Worm (Caenorhabditis elegans) whole organism, L4 larva: ENCODE data around the gene rib-2.

Source experiments
- F26F4.8 ChIP-seq: fragments of 200-800 bp; sonication (Bioruptor generic); conservative IDR thresholded peaks from 2 replicates; pipeline ENCODE4 v1.3.6; 2022; ENCODE audit warnings: missing genetic modification characterization, missing compliant biosample characterization
- F49E8.2 ChIP-seq: sonication (generic microtip); optimal IDR thresholded peaks from 2 replicates; lab custom pipeline; 2016; ENCODE audit warnings: missing compliant biosample characterization, mild to moderate bottlenecking, missing genetic modification characterization, borderline replicate concordance
- T20F7.1 ChIP-seq: fragments of 200-800 bp; sonication (Bioruptor generic); optimal IDR thresholded peaks from 2 replicates; lab custom pipeline; 2018; ENCODE audit warnings: mild to moderate bottlenecking, missing genetic modification characterization, missing compliant biosample characterization
- T26A8.4 ChIP-seq: fragments of 200-800 bp; sonication (Bioruptor generic); IDR thresholded peaks from 2 replicates; pipeline ENCODE4 v1.3.6; 2022; ENCODE audit warnings: missing genetic modification characterization, missing compliant biosample characterization
- Y105C5A.15 ChIP-seq: fragments of 200-800 bp; sonication (Bioruptor generic); IDR thresholded peaks from 2 replicates; pipeline ENCODE4 v1.3.6; 2022; ENCODE audit warnings: missing genetic modification characterization, missing compliant biosample characterization
- Y48G9A.11 ChIP-seq: fragments of 200-800 bp; sonication (Bioruptor generic); IDR thresholded peaks from 2 replicates; pipeline ENCODE4 v1.3.6; 2022; ENCODE audit warnings: missing genetic modification reagents, missing genetic modification characterization, missing compliant biosample characterization
- Y75B8A.6 ChIP-seq: fragments of 200-800 bp; sonication (Bioruptor generic); IDR thresholded peaks from 2 replicates; pipeline ENCODE4 v1.3.6; 2022; ENCODE audit warnings: missing genetic modification reagents, missing genetic modification characterization, missing compliant biosample characterization
- attf-4 ChIP-seq: sonication (generic microtip); optimal IDR thresholded peaks from 3 replicates; lab custom pipeline; 2017; ENCODE audit warnings: missing biosample characterization, missing genetic modification characterization
- ceh-20 ChIP-seq: fragments of 200-800 bp; sonication (Bioruptor generic); IDR thresholded peaks from 2 replicates; pipeline ENCODE4 v1.3.6; 2022; ENCODE audit warnings: missing genetic modification reagents, missing genetic modification characterization, missing compliant biosample characterization
- ceh-28 ChIP-seq: fragments of 150-350 bp; optimal IDR thresholded peaks from 2 replicates; lab custom pipeline; 2014; ENCODE audit warnings: missing biosample characterization, missing genetic modification reagents, missing genetic modification characterization
- ceh-32 ChIP-seq: sonication (generic microtip); optimal IDR thresholded peaks from 2 replicates; lab custom pipeline; 2016; ENCODE audit warnings: mild to moderate bottlenecking, missing genetic modification characterization, missing compliant biosample characterization; ENCODE audit not compliant: poor library complexity
- ceh-44 ChIP-seq: fragments of 200-800 bp; sonication (Bioruptor generic); IDR thresholded peaks from 2 replicates; pipeline ENCODE4 v1.3.6; 2022; ENCODE audit warnings: missing genetic modification reagents, missing genetic modification characterization, missing compliant biosample characterization
- cey-2 ChIP-seq: sonication (generic microtip); optimal IDR thresholded peaks from 3 replicates; lab custom pipeline; 2017; ENCODE audit warnings: missing genetic modification characterization, mild to moderate bottlenecking, missing compliant biosample characterization, antibody characterized with exemption, borderline replicate concordance; ENCODE audit not compliant: insufficient read depth
- ctbp-1 ChIP-seq: fragments of 200-800 bp; sonication (Bioruptor generic); IDR thresholded peaks from 2 replicates; pipeline ENCODE4 v1.3.6; 2022; ENCODE audit warnings: missing genetic modification reagents, missing genetic modification characterization, missing compliant biosample characterization
- daf-12 ChIP-seq: fragments of 150-350 bp; optimal IDR thresholded peaks from 2 replicates; lab custom pipeline; 2014; ENCODE audit warnings: missing biosample characterization, missing genetic modification reagents, missing genetic modification characterization
- daf-16 ChIP-seq, 3 experiments: sonication (generic microtip); optimal IDR thresholded peaks; 2 replicates each; lab custom pipeline; 2016 to 2017; ENCODE audit warnings: missing genetic modification characterization in 3 of 3, missing genetic modification reagents in 3 of 3, mild to moderate bottlenecking in 2 of 3, missing compliant biosample characterization in 2 of 3, missing biosample characterization in 1 of 3, moderate library complexity in 1 of 3
- daf-8 ChIP-seq: fragments of 200-800 bp; sonication (Bioruptor generic); IDR thresholded peaks from 2 replicates; pipeline ENCODE4 v1.3.6; 2022; ENCODE audit warnings: missing genetic modification characterization, missing compliant biosample characterization
- dmd-6 ChIP-seq: fragments of 200-800 bp; sonication (Bioruptor generic); IDR thresholded peaks from 2 replicates; pipeline ENCODE4 v1.3.6; 2022; ENCODE audit warnings: missing genetic modification reagents, missing genetic modification characterization, missing compliant biosample characterization
- egl-43 ChIP-seq: fragments of 200-800 bp; sonication (Bioruptor generic); IDR thresholded peaks from 2 replicates; pipeline ENCODE4 v1.3.6; 2022; ENCODE audit warnings: missing genetic modification reagents, missing genetic modification characterization, missing compliant biosample characterization
- fkh-10 ChIP-seq: fragments of 150-350 bp; optimal IDR thresholded peaks from 2 replicates; lab custom pipeline; 2014; ENCODE audit warnings: missing biosample characterization, missing genetic modification reagents, missing genetic modification characterization
- hlh-11 ChIP-seq: fragments of 200-800 bp; sonication (Bioruptor generic); optimal IDR thresholded peaks from 2 replicates; lab custom pipeline; 2018; ENCODE audit warnings: mild to moderate bottlenecking, missing genetic modification characterization, missing compliant biosample characterization
- hlh-30 ChIP-seq: sonication (generic microtip); optimal IDR thresholded peaks from 2 replicates; lab custom pipeline; 2017; ENCODE audit warnings: antibody characterized with exemption, mild to moderate bottlenecking, missing genetic modification characterization, missing compliant biosample characterization; ENCODE audit not compliant: insufficient read depth
- lim-7 ChIP-seq: fragments of 200-800 bp; sonication (Bioruptor generic); IDR thresholded peaks from 2 replicates; pipeline ENCODE4 v1.3.6; 2022; ENCODE audit warnings: missing genetic modification characterization, missing compliant biosample characterization
- lin-38 ChIP-seq: fragments of 200-800 bp; sonication (Bioruptor generic); IDR thresholded peaks from 2 replicates; pipeline ENCODE4 v1.3.6; 2022; ENCODE audit warnings: missing genetic modification reagents, missing genetic modification characterization, missing compliant biosample characterization
- lir-3 ChIP-seq: sonication (generic microtip); optimal IDR thresholded peaks from 2 replicates; lab custom pipeline; 2016; ENCODE audit warnings: mild to moderate bottlenecking, missing genetic modification characterization, missing compliant biosample characterization
- madf-5 ChIP-seq, 2 experiments: fragments of 200-800 bp; sonication (Bioruptor generic); IDR thresholded peaks; 2 replicates each; pipeline ENCODE4 v1.3.6; 2022; ENCODE audit warnings: missing compliant biosample characterization in 2 of 2, missing genetic modification characterization in 2 of 2
- mdt-29 ChIP-seq: fragments of 200-800 bp; sonication (Bioruptor generic); IDR thresholded peaks from 2 replicates; pipeline ENCODE4 v1.3.6; 2022; ENCODE audit warnings: missing genetic modification reagents, missing genetic modification characterization, missing compliant biosample characterization
- mep-1 ChIP-seq: fragments of 150-350 bp; sonication (generic microtip); optimal IDR thresholded peaks from 3 replicates; lab custom pipeline; 2014; ENCODE audit warnings: missing biosample characterization, missing genetic modification characterization
- mes-2 ChIP-seq: sonication (generic microtip); optimal IDR thresholded peaks from 2 replicates; lab custom pipeline; 2016; ENCODE audit warnings: missing genotype, mild to moderate bottlenecking, missing genetic modification characterization, missing compliant biosample characterization; ENCODE audit not compliant: poor library complexity, severe bottlenecking
- mxl-2 ChIP-seq: fragments of 200-800 bp; sonication (Bioruptor generic); conservative IDR thresholded peaks from 2 replicates; pipeline ENCODE4 v1.3.6; 2022; ENCODE audit warnings: missing genetic modification reagents, missing genetic modification characterization, missing compliant biosample characterization
- mxl-3 ChIP-seq: fragments of 200-800 bp; sonication (Bioruptor generic); optimal IDR thresholded peaks from 2 replicates; lab custom pipeline; 2018; ENCODE audit warnings: mild to moderate bottlenecking, missing genetic modification characterization, missing compliant biosample characterization
- nhr-10 ChIP-seq: fragments of 150-350 bp; optimal IDR thresholded peaks from 2 replicates; lab custom pipeline; 2014; ENCODE audit warnings: missing biosample characterization, missing genetic modification characterization
- nhr-111 ChIP-seq: fragments of 200-800 bp; sonication (Bioruptor generic); optimal IDR thresholded peaks from 2 replicates; lab custom pipeline; 2018; ENCODE audit warnings: mild to moderate bottlenecking, missing genetic modification characterization, missing compliant biosample characterization
- nhr-25 ChIP-seq: sonication (generic microtip); optimal IDR thresholded peaks from 2 replicates; lab custom pipeline; 2017; ENCODE audit warnings: missing genetic modification characterization, mild to moderate bottlenecking, missing compliant biosample characterization, antibody characterized with exemption, moderate library complexity, borderline replicate concordance; ENCODE audit not compliant: insufficient read depth
- nhr-48 ChIP-seq: sonication (generic microtip); optimal IDR thresholded peaks from 2 replicates; lab custom pipeline; 2016; ENCODE audit warnings: mild to moderate bottlenecking, missing genetic modification characterization, missing compliant biosample characterization
- pha-4 ChIP-seq, 2 experiments: fragments of 150-350 bp in 1 of 2; fragments of 200-800 bp in 1 of 2; sonication (Bioruptor generic) in 1 of 2; IDR thresholded peaks in 1 of 2; optimal IDR thresholded peaks in 1 of 2; 2 replicates each; pipeline versions ENCODE4 v1.3.6 to Lab custom; 2014 to 2022; ENCODE audit warnings: missing genetic modification characterization in 2 of 2, missing genetic modification reagents in 2 of 2, missing biosample characterization in 1 of 2, missing compliant biosample characterization in 1 of 2
- sdz-12 ChIP-seq: fragments of 200-800 bp; sonication (Bioruptor generic); optimal IDR thresholded peaks from 2 replicates; lab custom pipeline; 2018; ENCODE audit warnings: mild to moderate bottlenecking, missing genetic modification characterization, missing compliant biosample characterization
- set-16 ChIP-seq: fragments of 200-800 bp; sonication (Bioruptor generic); IDR thresholded peaks from 2 replicates; pipeline ENCODE4 v1.3.6; 2022; ENCODE audit warnings: missing genetic modification reagents, missing genetic modification characterization, missing compliant biosample characterization
- skn-1 ChIP-seq: fragments of 150-350 bp; optimal IDR thresholded peaks from 2 replicates; lab custom pipeline; 2014; ENCODE audit warnings: missing biosample characterization, missing genetic modification characterization
- snpc-1.2 ChIP-seq: fragments of 200-800 bp; sonication (Bioruptor generic); IDR thresholded peaks from 2 replicates; pipeline ENCODE4 v1.3.6; 2022; ENCODE audit warnings: missing genetic modification reagents, missing genetic modification characterization, missing compliant biosample characterization
- tag-97 ChIP-seq: fragments of 200-800 bp; sonication (Bioruptor generic); IDR thresholded peaks from 2 replicates; pipeline ENCODE4 v1.3.6; 2022; ENCODE audit warnings: missing genetic modification characterization, missing compliant biosample characterization
- unc-39 ChIP-seq: sonication (generic microtip); optimal IDR thresholded peaks from 2 replicates; lab custom pipeline; 2017; ENCODE audit warnings: missing biosample characterization, missing genetic modification characterization
- unc-62 ChIP-seq, 3 experiments: fragments of 150-350 bp in 1 of 3; sonication (generic microtip); optimal IDR thresholded peaks in 2 of 3; peaks in 1 of 3; 1 replicate in 1 of 3; 2 replicates in 2 of 3; lab custom pipeline; 2014 to 2017; ENCODE audit warnings: missing biosample characterization in 3 of 3, missing genetic modification characterization in 3 of 3, missing genetic modification reagents in 3 of 3, missing genotype in 1 of 3
- zag-1 ChIP-seq: fragments of 150-350 bp; optimal IDR thresholded peaks from 2 replicates; lab custom pipeline; 2014; ENCODE audit warnings: missing biosample characterization, missing genetic modification characterization
- zfp-2 ChIP-seq: sonication (generic microtip); optimal IDR thresholded peaks from 2 replicates; lab custom pipeline; 2016; ENCODE audit warnings: mild to moderate bottlenecking, missing genetic modification characterization, missing compliant biosample characterization

Gene rib-2

DNA sequence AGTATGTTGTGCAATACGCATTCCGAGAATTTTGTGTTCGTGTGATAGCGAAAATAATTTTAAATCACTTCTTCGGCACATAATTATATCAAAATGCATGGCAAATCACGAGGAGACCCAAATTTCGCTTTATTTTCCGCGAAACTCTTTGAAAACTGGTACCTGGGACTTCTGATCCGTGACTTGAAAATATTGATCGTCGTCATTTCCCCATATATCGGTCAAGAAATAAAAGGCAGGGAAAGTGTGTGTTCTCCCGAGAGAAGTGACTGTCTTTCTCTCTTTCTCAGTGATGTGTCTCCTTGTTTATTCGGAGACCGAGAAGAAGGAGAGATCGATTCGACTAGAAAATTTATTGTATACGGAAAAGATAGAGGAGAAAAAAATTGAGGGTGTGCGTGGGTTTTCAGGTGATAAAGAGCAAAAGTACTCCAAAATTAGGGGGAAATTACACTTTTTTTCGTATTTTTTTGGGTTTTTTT is 31.4 kb upstream of the rib-2 start, which contains the start of gene W09D10.5 (continued):
- TF ChIP-seq cey-2 (tag; lab: Kevin White, UChicago) (no peak), daf-12 (tag; lab: Kevin White, UChicago) (no peak), zag-1 (tag; lab: Kevin White, UChicago) (no peak), lir-3 (tag; lab: Kevin White, UChicago) (no peak), pha-4 (GFP tag; IDR thresholded peaks at IDR 0.05; lab: Robert Waterston, UW) (0 out of 2 replicates have a peak, but pooled peaks have one; percentile 44), pha-4 (tag; optimal IDR thresholded peaks at IDR 0.05; lab: Kevin White, UChicago) (no peak), dmd-6 (GFP tag; lab: Robert Waterston, UW) (peak; percentile 51; the same call in 1 of the 2 replicates), ceh-20 (no peak), mxl-2 (GFP tag; lab: Robert Waterston, UW) (no peak), daf-16 (GFP tag; optimal IDR thresholded peaks at IDR 0.05; lab: Kevin White, UChicago) (no peak), daf-16 (tag; optimal IDR thresholded peaks at IDR 0.05; lab: Kevin White, UChicago) (peak; percentile 79), snpc-1.2 (GFP tag; lab: Robert Waterston, UW) (peak; percentile 59; the same call in 1 of the 2 replicates), nhr-111 (GFP tag; lab: Kevin White, UChicago) (no peak), hlh-11 (peak; percentile 57), skn-1 (tag; lab: Kevin White, UChicago) (no peak), unc-39 (tag; lab: Kevin White, UChicago) (no peak), zfp-2 (tag; lab: Kevin White, UChicago) (no peak), T20F7.1 (GFP tag; lab: Kevin White, UChicago) (no peak), egl-43 (GFP tag; lab: Robert Waterston, UW) (no peak), ceh-44 (GFP tag; lab: Robert Waterston, UW) (no peak), ceh-28 (tag; lab: Kevin White, UChicago) (no peak), madf-5 (GFP tag; IDR thresholded peaks at IDR 0.05; lab: Robert Waterston, UW) (peak in 1 of 2 experiments; percentile 85; a peak in 1 of 4 replicates), nhr-25 (no peak), F26F4.8 (GFP tag; lab: Robert Waterston, UW) (peak; percentile 56; the same call in 1 of the 2 replicates), daf-8 (GFP tag; lab: Robert Waterston, UW) (no peak), fkh-10 (no peak), T26A8.4 (GFP tag; lab: Robert Waterston, UW) (peak; percentile 55), set-16 (GFP tag; lab: Robert Waterston, UW) (no peak)

DNA sequence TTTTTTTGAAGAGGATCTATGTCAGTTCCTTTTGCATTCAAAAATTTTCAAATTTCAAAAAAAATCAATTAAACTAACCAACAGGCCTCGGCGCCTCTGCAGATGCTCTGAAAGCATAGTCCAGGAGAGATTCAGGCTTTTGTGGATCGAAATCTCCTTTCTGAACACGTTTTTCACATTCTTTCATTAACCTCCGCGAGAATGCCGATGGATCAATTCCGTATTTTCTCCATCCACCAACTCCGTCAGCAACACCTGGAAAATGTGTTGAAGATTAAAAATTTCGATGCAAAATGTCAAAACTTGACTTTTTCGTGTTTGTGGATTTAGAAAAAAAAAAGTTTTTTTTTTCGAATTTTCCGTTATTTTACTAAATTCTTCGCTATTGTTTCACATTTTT is 28.1 kb upstream of the rib-2 start:
- TF ChIP-seq ceh-44 (GFP tag; lab: Robert Waterston, UW) = no peak
- no peak for TF ChIP-seq F26F4.8 (GFP tag; lab: Robert Waterston, UW)
- no peak for TF ChIP-seq nhr-25
- TF ChIP-seq mxl-3 = no peak
- no peak for TF ChIP-seq nhr-48 (tag; lab: Kevin White, UChicago)
- no peak for TF ChIP-seq Y75B8A.6 (GFP tag; lab: Robert Waterston, UW)
- TF ChIP-seq F49E8.2 (tag; lab: Kevin White, UChicago) = no peak
- TF ChIP-seq unc-62 (GFP tag; optimal IDR thresholded peaks at IDR 0.05 in 1 of 2; lab: Kevin White, UChicago) = no peak
- TF ChIP-seq unc-62 (tag; optimal IDR thresholded peaks at IDR 0.05; lab: Kevin White, UChicago) = no peak
- peak; percentile 29; the same call in 1 of the 2 replicates for TF ChIP-seq T26A8.4 (GFP tag; lab: Robert Waterston, UW)
- TF ChIP-seq unc-39 (tag; lab: Kevin White, UChicago) = no peak
- no peak for TF ChIP-seq mes-2 (tag; lab: Kevin White, UChicago)
- no peak for TF ChIP-seq hlh-30 (tag; lab: Kevin White, UChicago)
- no peak for TF ChIP-seq Y105C5A.15
- no peak for TF ChIP-seq Y48G9A.11 (GFP tag; lab: Robert Waterston, UW)
- peak; percentile 44; the same call in 1 of the 2 replicates for TF ChIP-seq egl-43 (GFP tag; lab: Robert Waterston, UW)
- no peak for TF ChIP-seq lin-38 (GFP tag; lab: Robert Waterston, UW)
- TF ChIP-seq daf-16 (GFP tag; optimal IDR thresholded peaks at IDR 0.05; lab: Kevin White, UChicago) = no peak
- TF ChIP-seq daf-16 (tag; optimal IDR thresholded peaks at IDR 0.05; lab: Kevin White, UChicago) = no peak
- no peak for TF ChIP-seq attf-4
- no peak for TF ChIP-seq tag-97 (GFP tag; lab: Robert Waterston, UW)
- no peak for TF ChIP-seq mep-1 (tag; lab: Kevin White, UChicago)
- TF ChIP-seq ctbp-1 = 0 out of 2 replicates have a peak, but pooled peaks have one; percentile 16
- no peak for TF ChIP-seq lim-7
- TF ChIP-seq sdz-12 (GFP tag; lab: Kevin White, UChicago) = peak; percentile 68
- TF ChIP-seq mdt-29 (GFP tag; lab: Robert Waterston, UW) = no peak
- TF ChIP-seq ceh-32 (tag; lab: Kevin White, UChicago) = no peak
- 0 out of 2 replicates have a peak, but pooled peaks have one; percentile 15 for TF ChIP-seq dmd-6 (GFP tag; lab: Robert Waterston, UW)
- no peak for TF ChIP-seq nhr-10 (tag; lab: Kevin White, UChicago)
